Fruit fly (Drosophila melanogaster) whole organism, embryonic: ENCODE measurements around the gene Capa.

Experiments used
- Aef1 ChIP-seq: fragments of 200-800 bp; sonication (Bioruptor generic); IDR thresholded peaks from 3 replicates; pipeline ENCODE4 v1.3.6; 2022; ENCODE audit warnings: missing biosample characterization, missing genetic modification characterization
- Atf-2 ChIP-seq: fragments of 200-800 bp; sonication (Bioruptor generic); optimal IDR thresholded peaks from 2 replicates; lab custom pipeline; 2016; ENCODE audit warnings: missing biosample characterization, missing genetic modification characterization
- CG10366 ChIP-seq: fragments of 200-800 bp; sonication (Bioruptor generic); IDR thresholded peaks from 2 replicates; pipeline ENCODE4 v1.3.6; 2022; ENCODE audit warnings: missing biosample characterization, missing genetic modification characterization
- CG10565 ChIP-seq: fragments of 200-800 bp; sonication (Bioruptor generic); optimal IDR thresholded peaks from 3 replicates; lab custom pipeline; 2016; ENCODE audit warnings: missing biosample characterization, mild to moderate bottlenecking, missing genetic modification characterization
- CG12299 ChIP-seq: fragments of 200-800 bp; sonication (Bioruptor generic); optimal IDR thresholded peaks from 2 replicates; lab custom pipeline; 2018; ENCODE audit warnings: missing biosample characterization, mild to moderate bottlenecking, missing genetic modification characterization
- CG18599 ChIP-seq: fragments of 200-800 bp; sonication (Bioruptor generic); optimal IDR thresholded peaks from 3 replicates; lab custom pipeline; 2017; ENCODE audit warnings: missing biosample characterization, missing genetic modification characterization, mild to moderate bottlenecking, moderate library complexity, missing genetic modification reagents
- CG2712 ChIP-seq: fragments of 200-800 bp; optimal IDR thresholded peaks from 3 replicates; lab custom pipeline; 2019; ENCODE audit warnings: missing biosample characterization, mild to moderate bottlenecking, missing genetic modification characterization, moderate library complexity
- CG30403 ChIP-seq: fragments of 200-800 bp; sonication (Bioruptor generic); optimal IDR thresholded peaks from 3 replicates; lab custom pipeline; 2016; ENCODE audit warnings: missing biosample characterization, missing genetic modification characterization
- CG3065 ChIP-seq: fragments of 200-800 bp; sonication (Bioruptor generic); optimal IDR thresholded peaks from 2 replicates; lab custom pipeline; 2016; ENCODE audit warnings: missing biosample characterization, missing genetic modification characterization
- CG34422 ChIP-seq: fragments of 200-800 bp; sonication (Bioruptor generic); IDR thresholded peaks from 3 replicates; pipeline ENCODE4 v1.3.6; 2022; ENCODE audit warnings: missing biosample characterization, missing genetic modification characterization
- CG3838 ChIP-seq: fragments of 200-800 bp; sonication (Bioruptor generic); optimal IDR thresholded peaks from 3 replicates; lab custom pipeline; 2016; ENCODE audit warnings: missing biosample characterization, missing genetic modification characterization
- CG42726 ChIP-seq: fragments of 200-800 bp; sonication (Bioruptor generic); IDR thresholded peaks from 2 replicates; pipeline ENCODE4 v1.3.6; 2022; ENCODE audit warnings: missing biosample characterization, missing genetic modification characterization; ENCODE audit not compliant: partially characterized antibody
- CG43689 ChIP-seq: fragments of 200-800 bp; sonication (Bioruptor generic); IDR thresholded peaks from 2 replicates; pipeline ENCODE4 v1.3.6; 2022; ENCODE audit warnings: missing biosample characterization, missing genetic modification characterization
- CG5245 ChIP-seq: fragments of 200-800 bp; sonication (Bioruptor generic); optimal IDR thresholded peaks from 3 replicates; lab custom pipeline; 2016; ENCODE audit warnings: missing biosample characterization, missing genetic modification characterization
- Chrac-16 ChIP-seq: fragments of 200-800 bp; sonication (Bioruptor generic); optimal IDR thresholded peaks from 3 replicates; lab custom pipeline; 2016; ENCODE audit warnings: missing biosample characterization, missing genetic modification characterization
- CrebB ChIP-seq: fragments of 200-800 bp; sonication (Bioruptor generic); optimal IDR thresholded peaks from 3 replicates; lab custom pipeline; 2018; ENCODE audit warnings: missing biosample characterization, mild to moderate bottlenecking, missing genetic modification characterization
- Dbx ChIP-seq: fragments of 200-800 bp; sonication (Bioruptor generic); IDR thresholded peaks from 3 replicates; pipeline ENCODE4 v1.3.6; 2022; ENCODE audit warnings: missing biosample characterization, missing genetic modification characterization
- Dref ChIP-seq: fragments of 200-800 bp; sonication (Bioruptor generic); IDR thresholded peaks from 2 replicates; pipeline ENCODE4 v1.3.6; 2022; ENCODE audit warnings: missing biosample characterization, missing genetic modification characterization
- Fer3 ChIP-seq: fragments of 200-800 bp; sonication (Bioruptor generic); optimal IDR thresholded peaks from 2 replicates; lab custom pipeline; 2018; ENCODE audit warnings: missing biosample characterization, mild to moderate bottlenecking, missing genetic modification characterization, moderate library complexity
- HmgD ChIP-seq: fragments of 200-800 bp; sonication (Bioruptor generic); optimal IDR thresholded peaks from 3 replicates; lab custom pipeline; 2016; ENCODE audit warnings: missing biosample characterization, missing genetic modification characterization
- Hr78 ChIP-seq, 2 experiments: fragments of 200-800 bp in 1 of 2; fragments of >200 bp in 1 of 2; sonication (Bioruptor generic) in 1 of 2; optimal IDR thresholded peaks; 2 replicates each; lab custom pipeline; 2017 to 2019; ENCODE audit warnings: missing biosample characterization in 2 of 2, missing genetic modification characterization in 2 of 2, mild to moderate bottlenecking in 1 of 2, moderate library complexity in 1 of 2
- Mad ChIP-seq: fragments of 200-800 bp; sonication (Bioruptor generic); optimal IDR thresholded peaks from 2 replicates; lab custom pipeline; 2016; ENCODE audit warnings: missing biosample characterization, missing genetic modification characterization
- Oli ChIP-seq: fragments of 200-800 bp; sonication (Bioruptor generic); optimal IDR thresholded peaks from 2 replicates; lab custom pipeline; 2018; ENCODE audit warnings: missing biosample characterization, mild to moderate bottlenecking, missing genetic modification characterization, moderate library complexity
- Ptx1 ChIP-seq: fragments of 200-800 bp; sonication (Bioruptor generic); IDR thresholded peaks from 2 replicates; pipeline ENCODE4 v1.3.6; 2022; ENCODE audit warnings: missing biosample characterization, missing genetic modification characterization
- Ssrp ChIP-seq: fragments of 200-800 bp; sonication (Bioruptor generic); optimal IDR thresholded peaks from 2 replicates; lab custom pipeline; 2018; ENCODE audit warnings: missing biosample characterization, mild to moderate bottlenecking, missing genetic modification characterization, moderate library complexity
- Xbp1 ChIP-seq: fragments of 200-800 bp; sonication (Bioruptor generic); optimal IDR thresholded peaks from 3 replicates; lab custom pipeline; 2016; ENCODE audit warnings: missing biosample characterization, mild to moderate bottlenecking, missing genetic modification characterization
- ase ChIP-seq: fragments of 200-800 bp; sonication (Bioruptor generic); IDR thresholded peaks from 3 replicates; pipeline ENCODE4 v1.3.6; 2022; ENCODE audit warnings: missing biosample characterization, missing genetic modification characterization
- bbx ChIP-seq: fragments of 200-800 bp; sonication (Bioruptor generic); IDR thresholded peaks from 2 replicates; pipeline ENCODE4 v1.3.6; 2022; ENCODE audit warnings: missing biosample characterization, missing genetic modification characterization; ENCODE audit not compliant: partially characterized antibody
- bigmax ChIP-seq: fragments of 200-800 bp; sonication (Bioruptor generic); optimal IDR thresholded peaks from 2 replicates; lab custom pipeline; 2018; ENCODE audit warnings: missing biosample characterization, mild to moderate bottlenecking, missing genetic modification characterization
- cas ChIP-seq: fragments of 200-800 bp; sonication (Bioruptor generic); IDR thresholded peaks from 2 replicates; pipeline ENCODE4 v1.3.6; 2022; ENCODE audit warnings: missing biosample characterization, missing genetic modification characterization
- chn ChIP-seq: fragments of 200-800 bp; sonication (Bioruptor generic); optimal IDR thresholded peaks from 2 replicates; lab custom pipeline; 2016; ENCODE audit warnings: missing biosample characterization, missing genetic modification characterization
- ci ChIP-seq: fragments of 200-800 bp; sonication (Bioruptor generic); IDR thresholded peaks from 3 replicates; pipeline ENCODE4 v1.3.6; 2022; ENCODE audit warnings: missing biosample characterization, missing genetic modification characterization
- dimm ChIP-seq: fragments of 200-800 bp; sonication (Bioruptor generic); IDR thresholded peaks from 2 replicates; pipeline ENCODE4 v1.3.6; 2022; ENCODE audit warnings: missing biosample characterization, missing genetic modification characterization
- fd102C ChIP-seq: fragments of 200-800 bp; sonication (Bioruptor generic); optimal IDR thresholded peaks from 2 replicates; lab custom pipeline; 2018; ENCODE audit warnings: missing biosample characterization, mild to moderate bottlenecking, missing genetic modification characterization, moderate library complexity
- gce ChIP-seq: fragments of 200-800 bp; sonication (Bioruptor generic); IDR thresholded peaks from 3 replicates; pipeline ENCODE4 v1.3.6; 2022; ENCODE audit warnings: missing biosample characterization, missing genetic modification characterization
- gfzf ChIP-seq: fragments of 200-800 bp; sonication (Bioruptor generic); optimal IDR thresholded peaks from 2 replicates; lab custom pipeline; 2016; ENCODE audit warnings: missing biosample characterization, mild to moderate bottlenecking, missing genetic modification characterization, moderate library complexity
- grn ChIP-seq: fragments of 200-800 bp; sonication (Bioruptor generic); optimal IDR thresholded peaks from 3 replicates; lab custom pipeline; 2017; ENCODE audit warnings: missing biosample characterization, missing genetic modification characterization
- gsb-n ChIP-seq: fragments of 200-800 bp; sonication (Bioruptor generic); optimal IDR thresholded peaks from 3 replicates; lab custom pipeline; 2018; ENCODE audit warnings: missing biosample characterization, mild to moderate bottlenecking, missing genetic modification characterization
- ham ChIP-seq: fragments of 200-800 bp; sonication (Bioruptor generic); IDR thresholded peaks from 2 replicates; pipeline ENCODE4 v1.3.6; 2022; ENCODE audit warnings: missing biosample characterization, missing genetic modification characterization
- hkb ChIP-seq, 2 experiments: fragments of 200-800 bp in 1 of 2; fragments of >200 bp in 1 of 2; sonication (Bioruptor generic) in 1 of 2; IDR thresholded peaks in 1 of 2; optimal IDR thresholded peaks in 1 of 2; 2 replicates each; pipeline versions ENCODE4 v1.3.6 to Lab custom; 2017 to 2022; ENCODE audit warnings: missing biosample characterization in 1 of 2, missing genetic modification characterization in 1 of 2
- knrl ChIP-seq: fragments of 200-800 bp; sonication (Bioruptor generic); IDR thresholded peaks from 3 replicates; pipeline ENCODE4 v1.3.6; 2022; ENCODE audit warnings: missing biosample characterization, missing genetic modification characterization; ENCODE audit not compliant: partially characterized antibody
- maf-S ChIP-seq: fragments of 200-800 bp; sonication (Bioruptor generic); optimal IDR thresholded peaks from 2 replicates; lab custom pipeline; 2016; ENCODE audit warnings: missing biosample characterization, missing genetic modification characterization
- nau ChIP-seq: fragments of 200-800 bp; sonication (Bioruptor generic); optimal IDR thresholded peaks from 3 replicates; lab custom pipeline; 2017; ENCODE audit warnings: missing biosample characterization, mild to moderate bottlenecking, missing genetic modification characterization, missing genetic modification reagents
- odd ChIP-seq: fragments of 200-800 bp; sonication (Bioruptor generic); optimal IDR thresholded peaks from 2 replicates; lab custom pipeline; 2017; ENCODE audit warnings: missing biosample characterization, mild to moderate bottlenecking, missing genetic modification characterization
- onecut ChIP-seq: fragments of 200-800 bp; sonication (Bioruptor generic); IDR thresholded peaks from 2 replicates; pipeline ENCODE4 v1.3.6; 2022; ENCODE audit warnings: missing biosample characterization, missing genetic modification characterization
- pb ChIP-seq: fragments of 200-800 bp; sonication (Bioruptor generic); optimal IDR thresholded peaks from 3 replicates; lab custom pipeline; 2016; ENCODE audit warnings: missing biosample characterization, missing genetic modification characterization
- pum ChIP-seq: fragments of 200-800 bp; sonication (Bioruptor generic); optimal IDR thresholded peaks from 2 replicates; lab custom pipeline; 2016; ENCODE audit warnings: missing biosample characterization, missing genetic modification characterization
- sens ChIP-seq: fragments of 200-800 bp; sonication (Bioruptor generic); peaks from one replicate; lab custom pipeline; 2016; ENCODE audit warnings: missing biosample characterization, missing genetic modification characterization
- sim ChIP-seq: fragments of 200-800 bp; sonication (Bioruptor generic); IDR thresholded peaks from 2 replicates; pipeline ENCODE4 v1.3.6; 2022; ENCODE audit warnings: missing biosample characterization, missing genetic modification characterization
- so ChIP-seq: fragments of 200-800 bp; sonication (Bioruptor generic); IDR thresholded peaks from 3 replicates; pipeline ENCODE4 v1.3.6; 2022; ENCODE audit warnings: missing biosample characterization, missing genetic modification characterization
- twi ChIP-seq: fragments of 200-800 bp; optimal IDR thresholded peaks from 2 replicates; lab custom pipeline; 2019; ENCODE audit warnings: missing biosample characterization, mild to moderate bottlenecking, missing genetic modification characterization, moderate library complexity

The Capa gene

dm6 chr3R:29894393-29894792 is 19.8 kb downstream of the Capa start (continued):
- TF ChIP-seq Hr78 (GFP tag; optimal IDR thresholded peaks at IDR 0.05; lab: Kevin White, UChicago) (no peak), cas (no peak), sens (GFP tag; lab: Kevin White, UChicago) (peak; percentile 84), Fer3 (tag; lab: Kevin White, UChicago) (peak; percentile 58), CG18599 (GFP tag; lab: Kevin White, UChicago) (peak; percentile 62), Aef1 (GFP tag; lab: Robert Waterston, UW) (peak; percentile 61), gsb-n (tag; lab: Kevin White, UChicago) (no peak), so (GFP tag; lab: Robert Waterston, UW) (peak; percentile 72), CG43689 (GFP tag; lab: Robert Waterston, UW) (peak; percentile 25; the same call in 1 of the 2 replicates), sim (no peak), CG2712 (tag; lab: Kevin White, UChicago) (peak; percentile 68), CG12299 (tag; lab: Kevin White, UChicago) (peak; percentile 6), grn (GFP tag; lab: Kevin White, UChicago) (no peak), gce (GFP tag; lab: Robert Waterston, UW) (0 out of 3 replicates have a peak, but pooled peaks have one; percentile 26), onecut (GFP tag; lab: Robert Waterston, UW) (peak; percentile 20; the same call in 1 of the 2 replicates), maf-S (GFP tag; lab: Kevin White, UChicago) (peak; percentile 18), nau (GFP tag; lab: Kevin White, UChicago) (no peak), chn (GFP tag; lab: Kevin White, UChicago) (no peak), Dref (no peak), fd102C (GFP tag; lab: Kevin White, UChicago) (no peak), CG34422 (GFP tag; lab: Robert Waterston, UW) (peak; percentile 61; the same call in 2 of the 3 replicates), CG10565 (no peak), bbx (GFP tag; lab: Robert Waterston, UW) (no peak), CG30403 (GFP tag; lab: Kevin White, UChicago) (peak; percentile 61), ase (GFP tag; lab: Robert Waterston, UW) (0 out of 3 replicates have a peak, but pooled peaks have one; percentile 54), hkb (optimal IDR thresholded peaks at IDR 0.05; lab: Kevin White, UChicago) (no peak), hkb (GFP tag; IDR thresholded peaks at IDR 0.05; lab: Robert Waterston, UW) (peak; percentile 52), Chrac-16 (GFP tag; lab: Kevin White, UChicago) (peak; percentile 7), CG5245 (GFP tag; lab: Kevin White, UChicago) (no peak), twi (peak; percentile 20), odd (peak; percentile 20), CG3838 (GFP tag; lab: Kevin White, UChicago) (no peak), Ssrp (tag; lab: Kevin White, UChicago) (peak; percentile 36), ci (GFP tag; lab: Robert Waterston, UW) (0 out of 3 replicates have a peak, but pooled peaks have one; percentile 39), bigmax (GFP tag; lab: Kevin White, UChicago) (no peak), Xbp1 (GFP tag; lab: Kevin White, UChicago) (peak; percentile 29), Mad (GFP tag; lab: Kevin White, UChicago) (no peak), CrebB (tag; lab: Kevin White, UChicago) (no peak), CG42726 (GFP tag; lab: Robert Waterston, UW) (no peak), CG10366 (GFP tag; lab: Robert Waterston, UW) (peak; percentile 60), pum (GFP tag; lab: Kevin White, UChicago) (peak; percentile 34), Dbx (GFP tag; lab: Robert Waterston, UW) (peak; percentile 71), Oli (tag; lab: Kevin White, UChicago) (peak; percentile 73), Atf-2 (GFP tag; lab: Kevin White, UChicago) (peak; percentile 6), gfzf (GFP tag; lab: Kevin White, UChicago) (no peak), ham (0 out of 2 replicates have a peak, but pooled peaks have one; percentile 32), dimm (GFP tag; lab: Robert Waterston, UW) (no peak), CG3065 (GFP tag; lab: Kevin White, UChicago) (no peak), Ptx1 (GFP tag; lab: Robert Waterston, UW) (peak; percentile 59), knrl (GFP tag; lab: Robert Waterston, UW) (no peak), HmgD (GFP tag; lab: Kevin White, UChicago) (no peak), pb (GFP tag; lab: Kevin White, UChicago) (peak; percentile 20)
